Fruit fly (Drosophila melanogaster) whole organism, pupa: ENCODE data around the gene FucTB.

Experiments
- CG10348 ChIP-seq: fragments of 200-800 bp; sonication (Bioruptor generic); IDR thresholded peaks from 2 replicates; pipeline ENCODE4 v1.3.6; 2022; ENCODE audit warnings: missing biosample characterization, missing genetic modification characterization
- CG12605 ChIP-seq: fragments of 200-800 bp; sonication (Bioruptor generic); IDR thresholded peaks from 2 replicates; pipeline ENCODE4 v1.3.6; 2022; ENCODE audit warnings: missing biosample characterization, missing genetic modification characterization
- CG13204 ChIP-seq: fragments of 200-800 bp; sonication (Bioruptor generic); optimal IDR thresholded peaks from 2 replicates; lab custom pipeline; 2018; ENCODE audit warnings: missing biosample characterization, mild to moderate bottlenecking, missing genetic modification characterization, moderate library complexity
- CG14655 ChIP-seq: fragments of 200-800 bp; sonication (Bioruptor generic); optimal IDR thresholded peaks from 3 replicates; lab custom pipeline; 2017; ENCODE audit warnings: mild to moderate bottlenecking, missing biosample characterization, missing genetic modification reagents, missing genetic modification characterization
- CG15710 ChIP-seq: fragments of 200-800 bp; sonication (Bioruptor generic); optimal IDR thresholded peaks from 2 replicates; lab custom pipeline; 2018; ENCODE audit warnings: missing biosample characterization, mild to moderate bottlenecking, missing genetic modification characterization, moderate library complexity
- CG17806 ChIP-seq: fragments of 200-800 bp; sonication (Bioruptor generic); optimal IDR thresholded peaks from 2 replicates; lab custom pipeline; 2018; ENCODE audit warnings: missing biosample characterization, mild to moderate bottlenecking, missing genetic modification characterization, moderate library complexity
- CG32121 ChIP-seq: fragments of 200-800 bp; sonication (Bioruptor generic); IDR thresholded peaks from 2 replicates; pipeline ENCODE4 v1.3.6; 2022; ENCODE audit warnings: missing biosample characterization, missing genetic modification characterization
- CG34367 ChIP-seq: fragments of 200-800 bp; sonication (Bioruptor generic); optimal IDR thresholded peaks from 2 replicates; lab custom pipeline; 2018; ENCODE audit warnings: missing biosample characterization, mild to moderate bottlenecking, missing genetic modification characterization
- CG4496 ChIP-seq: fragments of 200-800 bp; sonication (Bioruptor generic); IDR thresholded peaks from 3 replicates; pipeline ENCODE4 v1.3.6; 2022; ENCODE audit warnings: missing biosample characterization, missing genetic modification characterization
- CG8159 ChIP-seq: fragments of 200-800 bp; sonication (Bioruptor generic); optimal IDR thresholded peaks from 3 replicates; lab custom pipeline; 2018; ENCODE audit warnings: missing biosample characterization, mild to moderate bottlenecking, missing genetic modification characterization, moderate library complexity
- CG8301 ChIP-seq: fragments of 200-800 bp; sonication (Bioruptor generic); optimal IDR thresholded peaks from 2 replicates; lab custom pipeline; 2018; ENCODE audit warnings: missing biosample characterization, mild to moderate bottlenecking, missing genetic modification characterization
- CG9948 ChIP-seq: fragments of 200-800 bp; sonication (Bioruptor generic); optimal IDR thresholded peaks from 2 replicates; lab custom pipeline; 2018; ENCODE audit warnings: missing biosample characterization, mild to moderate bottlenecking, missing genetic modification characterization, moderate library complexity
- D1 ChIP-seq: fragments of 200-800 bp; sonication (Bioruptor generic); optimal IDR thresholded peaks from 2 replicates; lab custom pipeline; 2018; ENCODE audit warnings: missing biosample characterization, mild to moderate bottlenecking, missing genetic modification characterization, moderate library complexity
- EcR ChIP-seq: fragments of 200-800 bp; sonication (Bioruptor generic); optimal IDR thresholded peaks from 3 replicates; lab custom pipeline; 2019; ENCODE audit warnings: missing biosample characterization, missing genetic modification characterization, mild to moderate bottlenecking, moderate library complexity, missing genetic modification reagents
- Ets98B ChIP-seq: fragments of 200-800 bp; sonication (Bioruptor generic); IDR thresholded peaks from 2 replicates; pipeline ENCODE4 v1.3.6; 2022; ENCODE audit warnings: missing biosample characterization, missing genetic modification characterization
- Pif1A ChIP-seq: fragments of 200-800 bp; sonication (Bioruptor generic); optimal IDR thresholded peaks from 3 replicates; lab custom pipeline; 2016; ENCODE audit warnings: missing biosample characterization, missing genetic modification characterization
- Pif1B ChIP-seq: fragments of 200-800 bp; sonication (Bioruptor generic); optimal IDR thresholded peaks from 3 replicates; lab custom pipeline; 2016; ENCODE audit warnings: missing biosample characterization, missing genetic modification characterization
- Snoo ChIP-seq: fragments of 200-800 bp; sonication (Bioruptor generic); optimal IDR thresholded peaks from 3 replicates; lab custom pipeline; 2017; ENCODE audit warnings: missing biosample characterization, mild to moderate bottlenecking, missing genetic modification characterization, inconsistent platforms
- fd96Ca ChIP-seq: fragments of 200-800 bp; sonication (Bioruptor generic); IDR thresholded peaks from 3 replicates; pipeline ENCODE4 v1.3.6; 2022; ENCODE audit warnings: missing biosample characterization, missing genetic modification characterization
- gl ChIP-seq: fragments of 200-800 bp; sonication (Bioruptor generic); optimal IDR thresholded peaks from 2 replicates; lab custom pipeline; 2018; ENCODE audit warnings: missing biosample characterization, mild to moderate bottlenecking, missing genetic modification characterization
- rn ChIP-seq: fragments of 200-800 bp; sonication (Bioruptor generic); IDR thresholded peaks from 2 replicates; pipeline ENCODE4 v1.3.6; 2022; ENCODE audit warnings: missing biosample characterization, missing genetic modification characterization

The FucTB gene

dm6 chr2L:9457865-9458264 lies 27.0 kb upstream of the FucTB start:
- TF ChIP-seq EcR (GFP tag; lab: Kevin White, UChicago) (peak; percentile 91), CG8159 (no peak), CG9948 (no peak), CG12605 (GFP tag; lab: Robert Waterston, UW) (no peak)

dm6 chr2L:9457456-9457855 lies 26.6 kb upstream of the FucTB start:
- TF ChIP-seq Pif1B (GFP tag; lab: Kevin White, UChicago) (no peak), Pif1A (GFP tag; lab: Kevin White, UChicago) (no peak), CG13204 (GFP tag; lab: Kevin White, UChicago) (no peak), CG32121 (no peak), Snoo (tag; lab: Kevin White, UChicago) (no peak), CG8301 (tag; lab: Kevin White, UChicago) (no peak), CG15710 (no peak), CG10348 (no peak), CG4496 (GFP tag; lab: Robert Waterston, UW) (no peak), Ets98B (GFP tag; lab: Robert Waterston, UW) (no peak), CG34367 (no peak), CG9948 (no peak), rn (no peak), CG17806 (tag; lab: Kevin White, UChicago) (no peak)

dm6 chr2L:9455157-9455556 lies 24.3 kb upstream of the FucTB start:
- TF ChIP-seq Pif1A (GFP tag; lab: Kevin White, UChicago) (no peak), CG15710 (no peak), CG9948 (no peak), CG32121 (no peak), CG13204 (GFP tag; lab: Kevin White, UChicago) (no peak), CG8301 (tag; lab: Kevin White, UChicago) (no peak), CG4496 (GFP tag; lab: Robert Waterston, UW) (no peak), CG12605 (GFP tag; lab: Robert Waterston, UW) (no peak), Pif1B (GFP tag; lab: Kevin White, UChicago) (no peak), CG8159 (no peak), EcR (GFP tag; lab: Kevin White, UChicago) (no peak), D1 (no peak)
- TF ChIP-seq, all 21 proteins: peak for 0

- TF ChIP-seq CG12605 (GFP tag; lab: Robert Waterston, UW), result no peak
- no peak for TF ChIP-seq CG17806 (tag; lab: Kevin White, UChicago)
- TF ChIP-seq CG14655 (GFP tag; lab: Kevin White, UChicago), result no peak
- TF ChIP-seq CG34367, result no peak
- no peak for TF ChIP-seq CG8301 (tag; lab: Kevin White, UChicago)
- TF ChIP-seq fd96Ca, result no peak
- no peak for TF ChIP-seq CG32121
- no peak for TF ChIP-seq rn
- no peak for TF ChIP-seq CG9948
- TF ChIP-seq CG4496 (GFP tag; lab: Robert Waterston, UW), result no peak
- no peak for TF ChIP-seq Pif1A (GFP tag; lab: Kevin White, UChicago)
- no peak for TF ChIP-seq D1
- no peak for TF ChIP-seq Ets98B (GFP tag; lab: Robert Waterston, UW)
- no peak for TF ChIP-seq Pif1B (GFP tag; lab: Kevin White, UChicago)
- TF ChIP-seq Snoo (tag; lab: Kevin White, UChicago), result no peak
- no peak for TF ChIP-seq CG10348
- no peak for TF ChIP-seq EcR (GFP tag; lab: Kevin White, UChicago)
- TF ChIP-seq CG8159, result no peak
- no peak for TF ChIP-seq CG15710
- TF ChIP-seq CG13204 (GFP tag; lab: Kevin White, UChicago), result no peak
Measured at dm6 chr2L:9454369-9455054, 23.7 kb upstream of the FucTB start.

dm6 chr2L:9452959-9453358 lies 22.1 kb upstream of the FucTB start:
- TF ChIP-seq CG9948, result no peak
- no peak for TF ChIP-seq CG34367
- no peak for TF ChIP-seq Pif1A (GFP tag; lab: Kevin White, UChicago)
- TF ChIP-seq Pif1B (GFP tag; lab: Kevin White, UChicago), result no peak
- TF ChIP-seq CG15710, result no peak
- TF ChIP-seq rn, result no peak
- TF ChIP-seq gl, result no peak
- TF ChIP-seq Snoo (tag; lab: Kevin White, UChicago), result no peak
- no peak for TF ChIP-seq Ets98B (GFP tag; lab: Robert Waterston, UW)
- no peak for TF ChIP-seq CG10348
- no peak for TF ChIP-seq CG8159
- no peak for TF ChIP-seq CG4496 (GFP tag; lab: Robert Waterston, UW)
- TF ChIP-seq fd96Ca, result no peak
- TF ChIP-seq CG32121, result no peak
- no peak for TF ChIP-seq CG12605 (GFP tag; lab: Robert Waterston, UW)

dm6 chr2L:9449257-9449972 lies 18.6 kb upstream of the FucTB start:
- TF ChIP-seq CG13204 (GFP tag; lab: Kevin White, UChicago), result peak; percentile 92
- peak; percentile 97 for TF ChIP-seq Snoo (tag; lab: Kevin White, UChicago)
- peak; percentile 96 for TF ChIP-seq Pif1A (GFP tag; lab: Kevin White, UChicago)
- peak; percentile 96 for TF ChIP-seq CG8159
- TF ChIP-seq CG8301 (tag; lab: Kevin White, UChicago), result peak; percentile 92
- TF ChIP-seq Ets98B (GFP tag; lab: Robert Waterston, UW), result peak; percentile 92
- peak; percentile 90 for TF ChIP-seq D1
- TF ChIP-seq CG32121, result peak; percentile 95
- peak; percentile 88 for TF ChIP-seq CG10348
- TF ChIP-seq CG15710, result peak; percentile 97
- TF ChIP-seq EcR (GFP tag; lab: Kevin White, UChicago), result peak; percentile 51
- peak; percentile 94 for TF ChIP-seq CG9948
- TF ChIP-seq CG34367, result peak; percentile 91
- TF ChIP-seq CG4496 (GFP tag; lab: Robert Waterston, UW), result peak; percentile 93
- peak; percentile 82 for TF ChIP-seq gl
- peak; percentile 95 for TF ChIP-seq CG14655 (GFP tag; lab: Kevin White, UChicago)
- TF ChIP-seq rn, result peak; percentile 85
- peak; percentile 92 for TF ChIP-seq CG17806 (tag; lab: Kevin White, UChicago)
- peak; percentile 97 for TF ChIP-seq fd96Ca
- TF ChIP-seq Pif1B (GFP tag; lab: Kevin White, UChicago), result peak; percentile 92
- TF ChIP-seq CG12605 (GFP tag; lab: Robert Waterston, UW), result peak; percentile 89
